Fruit fly (Drosophila melanogaster) whole organism, prepupa: ENCODE results near the gene CG46463.
A peak's percentile ranks its signal among the peaks of the same experiment; 100 is the strongest.

Source experiments
- CG10669 ChIP-seq: fragments of 200-800 bp; sonication (Bioruptor generic); optimal IDR thresholded peaks from 3 replicates; lab custom pipeline; 2018; ENCODE audit warnings: missing biosample characterization, mild to moderate bottlenecking, missing genetic modification characterization, moderate library complexity
- CG11762 ChIP-seq: fragments of 200-800 bp; sonication (Bioruptor generic); optimal IDR thresholded peaks from 3 replicates; lab custom pipeline; 2016; ENCODE audit warnings: missing biosample characterization, missing genetic modification characterization; ENCODE audit not compliant: insufficient read depth
- CG34406 ChIP-seq: fragments of 200-800 bp; sonication (Bioruptor generic); optimal IDR thresholded peaks from 3 replicates; lab custom pipeline; 2016; ENCODE audit warnings: missing biosample characterization, missing genetic modification characterization
- CG6808 ChIP-seq: fragments of 200-800 bp; sonication (Bioruptor generic); optimal IDR thresholded peaks from 3 replicates; lab custom pipeline; 2017; ENCODE audit warnings: missing biosample characterization, missing genetic modification characterization, mild to moderate bottlenecking, moderate library complexity, missing genetic modification reagents
- CG8632 ChIP-seq: fragments of 200-800 bp; sonication (Bioruptor generic); optimal IDR thresholded peaks from 3 replicates; lab custom pipeline; 2016; ENCODE audit warnings: missing biosample characterization, missing genetic modification characterization
- Lpt ChIP-seq: fragments of 200-800 bp; sonication (Bioruptor generic); optimal IDR thresholded peaks from 3 replicates; lab custom pipeline; 2016; ENCODE audit warnings: missing biosample characterization, missing genetic modification characterization
- OdsH ChIP-seq: fragments of 200-800 bp; sonication (Bioruptor generic); optimal IDR thresholded peaks from 3 replicates; lab custom pipeline; 2016; ENCODE audit warnings: missing biosample characterization, missing genetic modification characterization
- Sox102F ChIP-seq: fragments of 200-800 bp; sonication (Bioruptor generic); optimal IDR thresholded peaks from 2 replicates; lab custom pipeline; 2016; ENCODE audit warnings: missing biosample characterization, mild to moderate bottlenecking, missing genetic modification characterization
- esn ChIP-seq: fragments of 200-800 bp; sonication (Bioruptor generic); optimal IDR thresholded peaks from 2 replicates; lab custom pipeline; 2016; ENCODE audit warnings: missing biosample characterization, mild to moderate bottlenecking, missing genetic modification characterization, moderate library complexity
- fkh ChIP-seq: fragments of 200-800 bp; sonication (Bioruptor generic); optimal IDR thresholded peaks from 3 replicates; lab custom pipeline; 2017; ENCODE audit warnings: missing biosample characterization, mild to moderate bottlenecking, missing genetic modification characterization, moderate library complexity
- pdm3 ChIP-seq: fragments of 200-800 bp; sonication (Bioruptor generic); optimal IDR thresholded peaks from 3 replicates; lab custom pipeline; 2016; ENCODE audit warnings: missing biosample characterization, missing genetic modification characterization
- salr ChIP-seq, 2 experiments: fragments of 200-800 bp; sonication (Bioruptor generic); optimal IDR thresholded peaks; 3 replicates each; lab custom pipeline; 2016 to 2018; ENCODE audit warnings: missing biosample characterization in 2 of 2, missing genetic modification characterization in 2 of 2, mild to moderate bottlenecking in 1 of 2
- spab ChIP-seq: fragments of 200-800 bp; sonication (Bioruptor generic); optimal IDR thresholded peaks from 2 replicates; lab custom pipeline; 2017; ENCODE audit warnings: missing biosample characterization, mild to moderate bottlenecking, missing genetic modification characterization, missing genetic modification reagents
- svp ChIP-seq: fragments of 200-800 bp; sonication (Bioruptor generic); peaks from one replicate; lab custom pipeline; 2016; ENCODE audit warnings: missing biosample characterization, missing genetic modification characterization

DNA sequence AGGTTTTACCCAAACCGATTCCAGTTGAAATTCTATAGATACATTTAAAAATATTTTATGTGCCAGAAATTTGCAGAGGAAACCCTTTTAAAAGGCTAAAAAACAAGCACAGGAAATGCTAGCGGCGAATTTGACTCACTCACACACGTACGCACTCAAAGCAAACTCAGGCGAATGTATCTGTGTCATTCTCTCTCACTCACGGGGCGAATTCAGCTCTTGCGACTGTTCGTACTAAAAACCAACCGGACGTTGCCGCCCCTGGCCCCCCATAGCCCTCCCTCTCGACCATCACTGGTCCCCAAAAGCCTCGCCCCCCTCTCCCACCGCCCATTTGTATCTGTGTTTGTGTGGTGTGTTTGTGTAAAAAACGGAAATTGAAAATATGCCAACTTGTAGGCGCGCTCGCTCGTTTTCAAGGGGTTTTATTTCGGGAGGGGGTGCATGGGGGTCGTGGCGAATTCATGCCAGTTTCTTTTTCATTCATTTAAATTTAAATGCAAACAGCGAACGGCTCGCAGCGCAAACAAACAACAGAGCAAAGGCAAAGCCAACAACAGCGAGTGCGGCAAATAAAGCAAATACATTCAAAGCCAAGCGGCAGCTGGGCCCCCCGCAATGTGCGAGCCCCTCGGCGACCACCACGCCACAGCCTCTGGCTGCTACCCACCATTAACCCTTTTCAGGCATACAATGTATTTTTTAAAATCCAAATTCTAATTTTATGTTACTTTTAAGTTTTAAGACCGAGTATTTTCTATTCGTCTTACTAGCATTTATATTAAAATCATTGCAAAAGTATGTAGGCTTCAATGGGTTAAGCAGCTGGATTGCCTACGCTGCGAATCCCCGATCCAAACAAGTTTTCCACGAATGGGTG, 42.7 kb upstream of the CG46463 start:
- TF ChIP-seq fkh (GFP tag; lab: Kevin White, UChicago): peak; percentile 97
- TF ChIP-seq CG6808 (GFP tag; lab: Kevin White, UChicago): peak; percentile 38
- TF ChIP-seq CG11762: peak; percentile 73
- TF ChIP-seq CG10669 (GFP tag; lab: Kevin White, UChicago): peak; percentile 45
- TF ChIP-seq spab (GFP tag; lab: Kevin White, UChicago): peak; percentile 52
- TF ChIP-seq Sox102F: peak; percentile 66
- peak; percentile 82 for TF ChIP-seq svp (GFP tag; lab: Kevin White, UChicago)
- TF ChIP-seq salr (GFP tag; optimal IDR thresholded peaks at IDR 0.05; lab: Kevin White, UChicago): peak; percentile 63 to 88
- TF ChIP-seq esn (GFP tag; lab: Kevin White, UChicago): peak; percentile 80
- TF ChIP-seq CG8632 (GFP tag; lab: Kevin White, UChicago): peak; percentile 28
- peak; percentile 26 for TF ChIP-seq CG34406 (GFP tag; lab: Kevin White, UChicago)
- TF ChIP-seq OdsH (GFP tag; lab: Kevin White, UChicago): peak; percentile 84
- TF ChIP-seq Lpt (GFP tag; lab: Kevin White, UChicago): peak; percentile 86
- peak; percentile 90 for TF ChIP-seq pdm3
